Worm (Caenorhabditis elegans): ENCODE measurements around the gene C27D6.12.

ce11 chrII:5202930-5203329 lies 25.1 kb upstream of the C27D6.12 start, which contains the start of gene ampd-1:
- TF ChIP-seq ceh-27 (GFP tag; optimal IDR thresholded peaks at IDR 0.05) (no peak), nhr-179 (tag; optimal IDR thresholded peaks at IDR 0.05) (no peak), F55B11.4 (tag; optimal IDR thresholded peaks at IDR 0.05; ENCODE audit: borderline replicate concordance, insufficient read depth) (no peak), Y79H2A.3 (GFP tag; conservative IDR thresholded peaks at IDR 0.05) (no peak), hlh-12 (tag; optimal IDR thresholded peaks at IDR 0.05) (no peak)

Data from whole organism, young adult.